Worm (Caenorhabditis elegans): Measurements from ENCODE around the gene nlp-22.

nlp-22 gene

ce11 chrX:2303253-2303652 lies 38.6 kb downstream of the nlp-22 start:
- TF ChIP-seq flt-1 (GFP tag; IDR thresholded peaks at IDR 0.05) (no peak), ceh-13 (GFP tag; optimal IDR thresholded peaks at IDR 0.05) (no peak), hmg-4 (GFP tag; optimal IDR thresholded peaks at IDR 0.05) (no peak), tra-4 (tag; optimal IDR thresholded peaks at IDR 0.05) (no peak), ama-1 (optimal IDR thresholded peaks at IDR 0.05) (no peak), B0310.2 (tag; optimal IDR thresholded peaks at IDR 0.05) (no peak), pes-1 (GFP tag; IDR thresholded peaks at IDR 0.05) (no peak), tbx-11 (GFP tag; IDR thresholded peaks at IDR 0.05) (no peak), hmbx-1 (tag; optimal IDR thresholded peaks at IDR 0.05) (no peak), tbx-37 (GFP tag; conservative IDR thresholded peaks at IDR 0.05) (no peak), F13C5.2 (tag; optimal IDR thresholded peaks at IDR 0.05) (no peak), sea-1 (GFP tag; conservative IDR thresholded peaks at IDR 0.05) (no peak), ets-7 (tag; optimal IDR thresholded peaks at IDR 0.05) (no peak)

ce11 chrX:2302782-2303181 lies 39.1 kb downstream of the nlp-22 start, which contains the start of gene hum-6:
TSS of gene hum-6 (plus strand) at chrX:2303082.
- TF ChIP-seq hmg-4 (GFP tag; optimal IDR thresholded peaks at IDR 0.05) (no peak), hmbx-1 (tag; optimal IDR thresholded peaks at IDR 0.05) (no peak), B0310.2 (tag; optimal IDR thresholded peaks at IDR 0.05) (no peak), ama-1 (optimal IDR thresholded peaks at IDR 0.05) (no peak), tra-4 (tag; optimal IDR thresholded peaks at IDR 0.05) (no peak), hnd-1 (tag; optimal IDR thresholded peaks at IDR 0.05) (no peak), ceh-13 (GFP tag; optimal IDR thresholded peaks at IDR 0.05) (no peak), tbx-37 (GFP tag; conservative IDR thresholded peaks at IDR 0.05) (no peak), tbx-11 (GFP tag; IDR thresholded peaks at IDR 0.05) (no peak), scrt-1 (GFP tag; IDR thresholded peaks at IDR 0.05) (no peak), F13C5.2 (tag; optimal IDR thresholded peaks at IDR 0.05) (no peak), aly-1 (tag; optimal IDR thresholded peaks at IDR 0.05) (no peak), ets-7 (tag; optimal IDR thresholded peaks at IDR 0.05) (no peak), flt-1 (GFP tag; IDR thresholded peaks at IDR 0.05) (no peak), sea-1 (GFP tag; conservative IDR thresholded peaks at IDR 0.05) (no peak), pes-1 (GFP tag; IDR thresholded peaks at IDR 0.05) (no peak)

ce11 chrX:2301821-2302220 lies 40.1 kb downstream of the nlp-22 start:
- TF ChIP-seq F13C5.2 (tag; optimal IDR thresholded peaks at IDR 0.05) (no peak), tra-4 (tag; optimal IDR thresholded peaks at IDR 0.05) (no peak), ets-7 (tag; optimal IDR thresholded peaks at IDR 0.05) (no peak), hmg-4 (GFP tag; optimal IDR thresholded peaks at IDR 0.05) (no peak), hnd-1 (tag; optimal IDR thresholded peaks at IDR 0.05) (no peak), B0310.2 (tag; optimal IDR thresholded peaks at IDR 0.05) (no peak), hmbx-1 (tag; optimal IDR thresholded peaks at IDR 0.05) (no peak), aly-1 (tag; optimal IDR thresholded peaks at IDR 0.05) (no peak), pes-1 (GFP tag; IDR thresholded peaks at IDR 0.05) (no peak), scrt-1 (GFP tag; IDR thresholded peaks at IDR 0.05) (no peak)

- TF ChIP-seq hnd-1 (tag; optimal IDR thresholded peaks at IDR 0.05), result no peak
These were observed 47.6 kb downstream of the nlp-22 start, which contains the start of gene T10H10.2 for ce11 chrX:2294198-2294800. TSS of gene T10H10.2 (plus strand) at chrX:2294750.

Measured in whole organism, early embryonic.